Worm (Caenorhabditis elegans): Measurements from ENCODE around the gene C25H3.7.
A peak's percentile ranks its signal among the peaks of the same experiment; 100 is the strongest.

The C25H3.7 gene

DNA sequence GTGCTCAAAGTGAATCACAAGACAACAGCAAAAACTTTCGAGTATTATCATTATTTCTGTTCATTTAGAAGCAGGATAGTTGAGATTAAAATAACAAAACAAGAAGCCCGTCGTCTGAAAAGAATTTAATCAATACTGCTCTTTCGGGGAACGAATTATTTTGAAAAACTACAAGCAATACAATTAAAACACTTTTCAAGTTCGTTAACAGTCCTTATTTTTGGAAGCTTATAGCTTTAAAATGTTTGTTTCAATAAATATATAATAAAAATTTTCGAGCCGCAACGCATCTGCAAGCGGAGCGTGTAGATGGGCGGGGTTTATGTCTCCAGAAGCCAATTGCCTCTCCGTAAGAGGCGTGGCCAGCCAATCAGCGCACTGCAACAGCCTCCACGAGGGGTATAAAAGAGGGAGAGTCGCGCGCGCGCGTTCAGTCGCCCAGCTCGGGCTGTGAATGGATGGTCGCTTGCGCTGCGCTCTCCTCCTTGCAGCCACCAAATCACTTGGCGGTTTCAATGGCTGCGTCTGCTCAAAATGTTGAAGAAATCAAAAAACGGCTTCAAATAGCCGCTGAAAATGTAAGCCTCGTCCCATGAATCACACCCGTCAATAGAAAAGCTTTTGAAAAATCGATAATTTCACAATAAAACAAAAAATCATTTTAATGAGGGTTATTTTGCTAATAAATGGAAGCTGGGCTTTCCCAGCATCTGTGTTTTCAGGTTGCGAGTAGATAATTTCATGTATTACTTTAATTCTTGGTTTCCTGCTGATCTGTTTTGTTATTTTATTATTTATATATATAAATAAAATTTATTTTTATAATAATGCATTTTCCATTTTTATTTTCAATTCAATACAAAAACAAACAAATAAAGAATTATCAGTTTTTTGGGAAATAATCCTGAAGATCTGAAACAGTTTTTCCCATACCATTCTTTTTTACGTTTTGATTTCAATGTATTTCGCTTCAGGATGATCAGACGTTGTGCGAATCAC is 7.7 kb downstream of the C25H3.7 start, which contains the start of the genes ift-43 and mdt-26 (continued):
- TF ChIP-seq unc-42 (tag; optimal IDR thresholded peaks at IDR 0.05) = peak; percentile 58
- TF ChIP-seq hlh-30 (tag; optimal IDR thresholded peaks at IDR 0.05; ENCODE audit: insufficient read depth) = peak; percentile 52
- TF ChIP-seq ceh-31 (tag; optimal IDR thresholded peaks at IDR 0.05) = peak; percentile 78
- no peak for TF ChIP-seq ceh-2 (tag; optimal IDR thresholded peaks at IDR 0.05)
- peak; percentile 51 for TF ChIP-seq ceh-48 (tag; optimal IDR thresholded peaks at IDR 0.05)
- no peak for TF ChIP-seq pha-4 (tag; optimal IDR thresholded peaks at IDR 0.05)
- peak; percentile 37 for TF ChIP-seq pax-1 (tag; optimal IDR thresholded peaks at IDR 0.05)
- peak; percentile 18 for TF ChIP-seq syd-9 (tag; optimal IDR thresholded peaks at IDR 0.05)
- no peak for TF ChIP-seq K09A11.1 (tag; optimal IDR thresholded peaks at IDR 0.05; ENCODE audit: insufficient read depth)

DNA sequence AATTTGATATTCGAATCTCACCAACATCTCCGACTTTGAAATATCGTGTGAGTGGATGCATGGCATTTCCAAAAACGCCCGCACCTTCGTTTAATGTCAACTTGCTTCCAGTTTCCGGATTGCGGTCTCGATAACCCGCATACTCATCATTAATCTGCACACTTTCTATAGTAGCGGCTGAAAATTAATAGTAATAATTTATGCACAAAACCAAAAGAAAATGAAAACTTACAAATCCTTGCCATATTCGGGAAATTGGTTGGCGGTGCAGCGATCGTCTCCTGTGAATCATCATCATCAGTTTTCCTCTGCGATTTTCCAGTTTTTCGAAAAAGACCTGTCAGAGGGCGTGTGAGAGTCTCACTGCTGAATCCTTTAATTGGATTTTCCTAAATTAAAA is 8.6 kb downstream of the C25H3.7 start:
- TF ChIP-seq mec-3 (tag; optimal IDR thresholded peaks at IDR 0.05; ENCODE audit: borderline replicate concordance) (no peak), sox-2 (GFP tag; IDR thresholded peaks at IDR 0.05) (no peak), ceh-6 (GFP tag; optimal IDR thresholded peaks at IDR 0.05) (no peak), syd-9 (tag; optimal IDR thresholded peaks at IDR 0.05) (no peak), pqm-1 (tag; optimal IDR thresholded peaks at IDR 0.05) (no peak), C08G9.2 (tag; optimal IDR thresholded peaks at IDR 0.05) (no peak), ref-2 (tag; optimal IDR thresholded peaks at IDR 0.05) (no peak), unc-3 (GFP tag; conservative IDR thresholded peaks at IDR 0.05) (no peak), unc-3 (tag; optimal IDR thresholded peaks at IDR 0.05) (no peak), sdc-2 (tag; optimal IDR thresholded peaks at IDR 0.05) (no peak), ceh-9 (tag; optimal IDR thresholded peaks at IDR 0.05) (no peak), hlh-13 (GFP tag; optimal IDR thresholded peaks at IDR 0.05) (no peak), sox-4 (tag; optimal IDR thresholded peaks at IDR 0.05) (no peak), eyg-1 (tag; optimal IDR thresholded peaks at IDR 0.05) (no peak), ceh-45 (GFP tag; IDR thresholded peaks at IDR 0.05) (no peak), tbx-7 (tag; optimal IDR thresholded peaks at IDR 0.05) (no peak), pha-2 (tag; optimal IDR thresholded peaks at IDR 0.05) (no peak), rnt-1 (tag; optimal IDR thresholded peaks at IDR 0.05) (no peak)

ce11 chrII:5659675-5660074 is 9.1 kb downstream of the C25H3.7 start, which contains the start of gene fut-3:
TSS of gene fut-3 (minus strand) at chrII:5659775.
- no peak for TF ChIP-seq fax-1 (tag; optimal IDR thresholded peaks at IDR 0.05)
- no peak for TF ChIP-seq K02D7.2 (tag; optimal IDR thresholded peaks at IDR 0.05)
- TF ChIP-seq odd-2 (tag; optimal IDR thresholded peaks at IDR 0.05) = no peak
- TF ChIP-seq ceh-6 (GFP tag; optimal IDR thresholded peaks at IDR 0.05) = no peak
- TF ChIP-seq che-1 (tag; optimal IDR thresholded peaks at IDR 0.05) = no peak
- TF ChIP-seq gmeb-2 (tag; optimal IDR thresholded peaks at IDR 0.05) = no peak

- TF ChIP-seq hlh-8 (tag; optimal IDR thresholded peaks at IDR 0.05) (no peak), pha-2 (tag; optimal IDR thresholded peaks at IDR 0.05) (no peak)
Observed at ce11 chrII:5654215-5654614, 14.5 kb downstream of the C25H3.7 start, which contains the start of gene F59E12.1. TSS of gene F59E12.1 (plus strand) at chrII:5654515.

DNA sequence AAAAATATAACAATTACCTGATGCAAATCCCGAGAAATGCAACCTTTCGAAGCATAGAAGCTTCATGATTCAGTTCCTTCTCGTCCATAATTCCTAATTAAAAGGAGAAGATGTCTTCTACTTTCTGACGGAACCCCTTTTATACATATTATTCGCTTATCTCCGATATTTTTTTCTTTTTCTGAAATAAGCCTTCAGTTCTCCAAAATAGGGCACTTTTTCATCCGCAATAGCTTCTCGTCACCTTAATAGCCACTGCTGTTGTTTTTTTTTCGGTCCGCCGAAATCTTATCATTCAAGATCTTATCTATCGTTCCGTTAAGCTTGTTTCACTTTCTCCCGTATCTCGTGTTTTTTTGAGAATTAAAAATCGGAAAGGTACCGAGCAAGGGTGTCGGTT is 16.4 kb downstream of the C25H3.7 start, which contains the start of gene bli-2:
bli-2 (minus strand) TSS at position 101 of the 400 bp plus-strand sequence.
- TF ChIP-seq sdc-2 (tag; optimal IDR thresholded peaks at IDR 0.05) (no peak), ahr-1 (tag; optimal IDR thresholded peaks at IDR 0.05) (no peak), K09A11.1 (tag; optimal IDR thresholded peaks at IDR 0.05; ENCODE audit: insufficient read depth) (no peak), rnt-1 (tag; optimal IDR thresholded peaks at IDR 0.05) (no peak), ref-2 (tag; optimal IDR thresholded peaks at IDR 0.05) (no peak), eyg-1 (tag; optimal IDR thresholded peaks at IDR 0.05) (no peak), sox-4 (tag; optimal IDR thresholded peaks at IDR 0.05) (no peak), nfya-1 (tag; optimal IDR thresholded peaks at IDR 0.05) (no peak), unc-55 (GFP tag; optimal IDR thresholded peaks at IDR 0.05) (no peak), C08G9.2 (tag; optimal IDR thresholded peaks at IDR 0.05) (no peak), pros-1 (tag; optimal IDR thresholded peaks at IDR 0.05) (no peak), ceh-30 (tag; optimal IDR thresholded peaks at IDR 0.05) (no peak), fkh-10 (GFP tag; optimal IDR thresholded peaks at IDR 0.05) (no peak), elt-2 (tag; optimal IDR thresholded peaks at IDR 0.05) (no peak), ztf-16 (tag; optimal IDR thresholded peaks at IDR 0.05) (no peak), unc-86 (tag; optimal IDR thresholded peaks at IDR 0.05) (no peak), pqm-1 (tag; optimal IDR thresholded peaks at IDR 0.05) (no peak), npax-4 (tag; optimal IDR thresholded peaks at IDR 0.05) (no peak)
